Worm (Caenorhabditis elegans): Measurements from ENCODE around the gene utp-20.

utp-20 gene

ce11 chrII:6597507-6597906 lies 61.3 kb downstream of the utp-20 start:
- TF ChIP-seq snpc-1.2 (GFP tag; IDR thresholded peaks at IDR 0.05) (0 out of 2 replicates have a peak, but pooled peaks have one; percentile 30), ceh-32 (tag; optimal IDR thresholded peaks at IDR 0.05; ENCODE audit: poor library complexity) (no peak)

ce11 chrII:6598050-6598449 lies 61.9 kb downstream of the utp-20 start, which contains the start of gene dnj-8:
Gene dnj-8 (minus strand): TSS chrII:6598080.
- TF ChIP-seq ama-1 (optimal IDR thresholded peaks at IDR 0.05): peak; percentile 52
- peak; percentile 44 for TF ChIP-seq mes-2 (tag; optimal IDR thresholded peaks at IDR 0.05; ENCODE audit: poor library complexity, severe bottlenecking)
- peak; percentile 2 for TF ChIP-seq mep-1 (tag; optimal IDR thresholded peaks at IDR 0.05)
- 0 out of 2 replicates have a peak, but pooled peaks have one; percentile 12 for TF ChIP-seq lin-38 (GFP tag; IDR thresholded peaks at IDR 0.05)
- no peak for TF ChIP-seq gei-8 (GFP tag; optimal IDR thresholded peaks at IDR 0.05)

- TF ChIP-seq aha-1 (tag): peak; percentile 21
- TF ChIP-seq F49E8.2 (tag; optimal IDR thresholded peaks at IDR 0.05; ENCODE audit: borderline replicate concordance): peak; percentile 20
- peak; percentile 35 for TF ChIP-seq nhr-6 (tag; optimal IDR thresholded peaks at IDR 0.05)
- peak in 1 of 2 experiments; percentile 34 for TF ChIP-seq lsy-2 (tag; optimal IDR thresholded peaks at IDR 0.05)
- TF ChIP-seq nhr-10 (tag; optimal IDR thresholded peaks at IDR 0.05): no peak
- TF ChIP-seq ztf-11 (tag; optimal IDR thresholded peaks at IDR 0.05): no peak
- TF ChIP-seq zfp-2 (tag; optimal IDR thresholded peaks at IDR 0.05): no peak
- TF ChIP-seq hmg-1.1 (GFP tag; IDR thresholded peaks at IDR 0.05): peak; percentile 50
- TF ChIP-seq Y105C5A.15 (GFP tag; IDR thresholded peaks at IDR 0.05): no peak
- TF ChIP-seq rbr-2 (tag; optimal IDR thresholded peaks at IDR 0.05): peak; percentile 14
- TF ChIP-seq mep-1 (tag; optimal IDR thresholded peaks at IDR 0.05): peak; percentile 1
- peak; percentile 17 for TF ChIP-seq spr-1 (tag; optimal IDR thresholded peaks at IDR 0.05)
- TF ChIP-seq hlh-11 (tag; optimal IDR thresholded peaks at IDR 0.05): peak; percentile 10
- no peak for TF ChIP-seq daf-19 (GFP tag; conservative IDR thresholded peaks at IDR 0.05)
- TF ChIP-seq mes-2 (tag; optimal IDR thresholded peaks at IDR 0.05; ENCODE audit: poor library complexity, severe bottlenecking): peak; percentile 70
- TF ChIP-seq dve-1 (tag; optimal IDR thresholded peaks at IDR 0.05; ENCODE audit: insufficient read depth): peak; percentile 19
Observed at ce11 chrII:6600973-6601372, 64.8 kb downstream of the utp-20 start, which contains the start of gene vps-33.2. Gene vps-33.2 (plus strand): TSS chrII:6601216.
